Fruit fly (Drosophila melanogaster): ENCODE measurements around the gene Lcp65Ab1.
A peak's percentile ranks its signal among the peaks of the same experiment; 100 is the strongest.

Gene Lcp65Ab1

dm6 chr3L:6192822-6193555 is 43.6 kb downstream of the Lcp65Ab1 start, which contains the start of the genes Sf3b6 and Tnpo (continued):
- TF ChIP-seq eg (GFP tag; IDR thresholded peaks at IDR 0.05): no peak
- TF ChIP-seq topi (GFP tag; optimal IDR thresholded peaks at IDR 0.05): peak; percentile 74
- peak; percentile 75 for TF ChIP-seq CG6792 (GFP tag; optimal IDR thresholded peaks at IDR 0.05)
- peak; percentile 88 for TF ChIP-seq esn (GFP tag; optimal IDR thresholded peaks at IDR 0.05)
- TF ChIP-seq CG11294 (GFP tag; IDR thresholded peaks at IDR 0.05): peak; percentile 71; the same call in 1 of the 2 replicates
- peak; percentile 90 for TF ChIP-seq CG31627 (GFP tag; optimal IDR thresholded peaks at IDR 0.05)
- TF ChIP-seq Hr39 (GFP tag; optimal IDR thresholded peaks at IDR 0.05): peak; percentile 86
- TF ChIP-seq Met (GFP tag; optimal IDR thresholded peaks at IDR 0.05): peak; percentile 82
- TF ChIP-seq CG10669 (GFP tag; optimal IDR thresholded peaks at IDR 0.05): peak; percentile 73
- TF ChIP-seq CG32006 (GFP tag; optimal IDR thresholded peaks at IDR 0.05): no peak
- TF ChIP-seq fkh (GFP tag; optimal IDR thresholded peaks at IDR 0.05): no peak
- TF ChIP-seq CG7368 (GFP tag; optimal IDR thresholded peaks at IDR 0.05): peak; percentile 47
- TF ChIP-seq net (GFP tag; optimal IDR thresholded peaks at IDR 0.05): no peak
- peak; percentile 86 for TF ChIP-seq lz (GFP tag; optimal IDR thresholded peaks at IDR 0.05)
- TF ChIP-seq Sox14 (GFP tag; optimal IDR thresholded peaks at IDR 0.05): peak; percentile 79
- TF ChIP-seq OdsH (GFP tag; optimal IDR thresholded peaks at IDR 0.05): peak; percentile 86
- peak; percentile 60 for TF ChIP-seq Lpt (GFP tag; optimal IDR thresholded peaks at IDR 0.05)
- no peak for TF ChIP-seq achi (GFP tag; optimal IDR thresholded peaks at IDR 0.05)

dm6 chr3L:6193556-6194114 is 44.3 kb downstream of the Lcp65Ab1 start:
- TF ChIP-seq esn (GFP tag; optimal IDR thresholded peaks at IDR 0.05) (no peak), dsx (GFP tag; optimal IDR thresholded peaks at IDR 0.05; ENCODE audit: poor library complexity, severe bottlenecking) (no peak), CG11762 (GFP tag; optimal IDR thresholded peaks at IDR 0.05; ENCODE audit: insufficient read depth) (no peak), Eip75B (GFP tag; optimal IDR thresholded peaks at IDR 0.05) (no peak), Blimp-1 (GFP tag; optimal IDR thresholded peaks at IDR 0.05) (no peak), CG1621 (tag; optimal IDR thresholded peaks at IDR 0.05) (no peak), eg (GFP tag; IDR thresholded peaks at IDR 0.05) (no peak), spab (GFP tag; optimal IDR thresholded peaks at IDR 0.05) (no peak), achi (GFP tag; optimal IDR thresholded peaks at IDR 0.05) (no peak), CG7368 (GFP tag; optimal IDR thresholded peaks at IDR 0.05) (no peak), Hr38 (GFP tag; optimal IDR thresholded peaks at IDR 0.05) (no peak), fkh (GFP tag; optimal IDR thresholded peaks at IDR 0.05) (no peak), lz (GFP tag; optimal IDR thresholded peaks at IDR 0.05) (no peak), CG34406 (GFP tag; optimal IDR thresholded peaks at IDR 0.05) (no peak), CG11902 (GFP tag; optimal IDR thresholded peaks at IDR 0.05) (no peak), Sox14 (GFP tag; optimal IDR thresholded peaks at IDR 0.05) (no peak), fd85E (GFP tag; optimal IDR thresholded peaks at IDR 0.05) (no peak)

Data from whole organism, prepupa.